Fruit fly (Drosophila melanogaster): ENCODE data around the gene Dhc62B.

- TF ChIP-seq CG8478 (optimal IDR thresholded peaks at IDR 0.05) = no peak
- peak in 1 of 2 experiments; percentile 20 for TF ChIP-seq CTCF (optimal IDR thresholded peaks at IDR 0.05)
Measured at dm6 chr3L:1738375-1739328, 32.9 kb downstream of the Dhc62B start, which contains the start of gene Gk2.
